Worm (Caenorhabditis elegans) whole organism, L1 larva: ENCODE data around the gene wee-1.1.

Experiments used
- Y116A8C.19 ChIP-seq: sonication (generic microtip); optimal IDR thresholded peaks from 2 replicates; lab custom pipeline; 2016; ENCODE audit warnings: missing compliant biosample characterization, missing genetic modification characterization, borderline replicate concordance
- egl-27 ChIP-seq, 2 experiments: fragments of 150-350 bp in 1 of 2; sonication (generic microtip); optimal IDR thresholded peaks; 3 replicates each; lab custom pipeline; 2017 to 2018; ENCODE audit warnings: missing biosample characterization in 2 of 2, missing genetic modification characterization in 2 of 2, missing genetic modification reagents in 2 of 2
- fkh-4 ChIP-seq: sonication (generic microtip); optimal IDR thresholded peaks from 2 replicates; lab custom pipeline; 2016; ENCODE audit warnings: missing compliant biosample characterization, missing genetic modification characterization, borderline replicate concordance
- lin-13 ChIP-seq: fragments of 150-350 bp; optimal IDR thresholded peaks from 2 replicates; lab custom pipeline; 2014; ENCODE audit warnings: missing biosample characterization, missing genetic modification reagents, missing genetic modification characterization
- nhr-237 ChIP-seq: fragments of 150-350 bp; optimal IDR thresholded peaks from 2 replicates; lab custom pipeline; 2014; ENCODE audit warnings: missing biosample characterization, missing genetic modification characterization
- nhr-77 ChIP-seq: fragments of 150-350 bp; optimal IDR thresholded peaks from 2 replicates; lab custom pipeline; 2014; ENCODE audit warnings: missing biosample characterization, missing genetic modification characterization
- snpc-4 ChIP-seq: fragments of 150-350 bp; optimal IDR thresholded peaks from 2 replicates; lab custom pipeline; 2014; ENCODE audit warnings: missing biosample characterization, missing genetic modification characterization
- unc-130 ChIP-seq: fragments of 150-350 bp; optimal IDR thresholded peaks from 2 replicates; lab custom pipeline; 2017; ENCODE audit warnings: missing biosample characterization, missing genetic modification characterization, inconsistent platforms
- zag-1 ChIP-seq: fragments of 150-350 bp; optimal IDR thresholded peaks from 2 replicates; lab custom pipeline; 2014; ENCODE audit warnings: missing biosample characterization, missing genetic modification characterization
- ztf-4 ChIP-seq: fragments of 150-350 bp; optimal IDR thresholded peaks from 2 replicates; lab custom pipeline; 2014; ENCODE audit warnings: missing biosample characterization, missing genetic modification characterization

- TF ChIP-seq zag-1 (no peak), Y116A8C.19 (tag; lab: Kevin White, UChicago) (no peak), ztf-4 (tag; lab: Kevin White, UChicago) (no peak), egl-27 (tag; optimal IDR thresholded peaks at IDR 0.05; lab: Kevin White, UChicago) (no peak), fkh-4 (tag; lab: Kevin White, UChicago) (no peak), nhr-237 (tag; lab: Kevin White, UChicago) (no peak), unc-130 (tag; lab: Kevin White, UChicago) (no peak), lin-13 (GFP tag; lab: Kevin White, UChicago) (no peak), nhr-77 (tag; lab: Kevin White, UChicago) (no peak), snpc-4 (no peak)
Observed at ce11 chrII:9611347-9611923, 28.1 kb upstream of the wee-1.1 start, which contains the start of the genes T15H9.5 and T15H9.4.
